Worm (Caenorhabditis elegans) whole organism, late embryonic: ENCODE results near the gene C38C5.1.

Source experiments
- che-1 ChIP-seq: sonication (generic microtip); optimal IDR thresholded peaks from 2 replicates; lab custom pipeline; 2016; ENCODE audit warnings: mild to moderate bottlenecking, missing genetic modification characterization, missing compliant biosample characterization
- hlh-30 ChIP-seq: sonication (generic microtip); optimal IDR thresholded peaks from 2 replicates; lab custom pipeline; 2017; ENCODE audit warnings: antibody characterized with exemption, missing genetic modification characterization, missing compliant biosample characterization; ENCODE audit not compliant: insufficient read depth
- nhr-11 ChIP-seq: fragments of 150-350 bp; optimal IDR thresholded peaks from 2 replicates; lab custom pipeline; 2014; ENCODE audit warnings: missing biosample characterization, missing genetic modification characterization
- pha-4 ChIP-seq: fragments of 150-350 bp; optimal IDR thresholded peaks from 2 replicates; lab custom pipeline; 2018; ENCODE audit warnings: missing biosample characterization, missing genetic modification reagents, missing genetic modification characterization

DNA sequence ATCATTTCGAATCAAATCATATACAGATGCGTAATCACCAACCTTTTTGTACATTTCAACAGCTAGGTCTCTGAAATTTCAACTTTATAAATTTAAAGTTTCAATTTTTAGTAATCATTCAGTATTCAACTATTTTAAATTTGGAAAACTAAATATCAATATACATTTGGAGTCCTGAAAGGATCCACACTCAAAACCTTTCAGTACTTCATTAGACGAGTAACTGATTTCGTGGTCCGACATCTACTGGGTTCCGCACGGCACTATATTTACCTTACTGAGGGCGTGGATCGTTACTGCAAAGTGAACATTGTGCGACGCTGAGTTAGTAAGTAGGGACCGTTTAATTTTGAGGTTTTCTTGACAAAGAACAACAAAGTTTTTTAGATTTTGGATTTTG is 10.0 kb upstream of the C38C5.1 start:
- no peak for TF ChIP-seq pha-4
- TF ChIP-seq che-1 (tag; lab: Kevin White, UChicago) = no peak
- TF ChIP-seq hlh-30 (tag; lab: Kevin White, UChicago) = no peak
- no peak for TF ChIP-seq nhr-11
